Worm (Caenorhabditis elegans): ENCODE results near the gene nspe-8.

DNA sequence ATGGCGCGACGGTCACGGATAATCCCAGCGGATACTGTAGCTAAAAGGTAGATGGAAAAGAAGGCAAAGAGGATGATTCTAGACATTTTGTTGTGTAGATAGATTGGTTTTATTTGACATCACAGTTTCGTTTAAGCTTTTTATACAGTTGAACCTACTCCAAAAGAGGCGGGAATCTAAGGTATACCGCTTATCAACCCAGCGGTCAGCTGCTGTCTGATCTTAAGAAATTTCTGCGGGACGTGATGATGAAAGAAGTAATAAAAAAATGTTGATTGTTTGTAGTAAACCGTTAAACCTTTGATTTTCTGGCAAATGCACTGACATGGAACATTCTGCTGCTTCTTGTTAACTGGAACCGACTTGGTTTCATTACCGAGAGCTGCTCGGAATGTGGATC lies 5.7 kb downstream of the nspe-8 start, which contains the start of gene nspe-6:
- TF ChIP-seq F13C5.2 (tag; optimal IDR thresholded peaks at IDR 0.05) (no peak), sea-1 (GFP tag; conservative IDR thresholded peaks at IDR 0.05) (no peak)

Measured in whole organism, early embryonic.